Worm (Caenorhabditis elegans) whole organism, young adult: Measurements from ENCODE around the gene R07E4.1.

Experiments
- B0035.1 ChIP-seq: sonication (generic microtip); optimal IDR thresholded peaks from 2 replicates; lab custom pipeline; 2016; ENCODE audit warnings: missing genetic modification characterization, mild to moderate bottlenecking, missing compliant biosample characterization, missing genotype, missing genetic modification reagents
- B0261.1 ChIP-seq: sonication (generic microtip); optimal IDR thresholded peaks from 2 replicates; lab custom pipeline; 2016; ENCODE audit warnings: mild to moderate bottlenecking, missing genetic modification characterization, moderate library complexity, missing compliant biosample characterization
- B0336.3 ChIP-seq: fragments of 200-800 bp; sonication (Bioruptor generic); IDR thresholded peaks from 2 replicates; pipeline ENCODE4 v1.3.6; 2022; ENCODE audit warnings: missing genetic modification characterization, missing compliant biosample characterization
- F23B12.7 ChIP-seq: sonication (generic microtip); optimal IDR thresholded peaks from 2 replicates; lab custom pipeline; 2017; ENCODE audit warnings: missing genetic modification characterization, mild to moderate bottlenecking, missing compliant biosample characterization, antibody characterized with exemption, moderate library complexity; ENCODE audit not compliant: insufficient read depth
- F33H1.4 ChIP-seq: fragments of 200-800 bp; sonication (Bioruptor generic); IDR thresholded peaks from 2 replicates; pipeline ENCODE4 v1.3.6; 2022; ENCODE audit warnings: missing genetic modification reagents, missing genetic modification characterization, missing compliant biosample characterization
- F39B2.1 ChIP-seq: fragments of 200-800 bp; sonication (Bioruptor generic); IDR thresholded peaks from 2 replicates; pipeline ENCODE4 v1.3.6; 2022; ENCODE audit warnings: missing genetic modification reagents, missing genetic modification characterization, missing compliant biosample characterization
- K12H6.12 ChIP-seq: fragments of 200-800 bp; sonication (Bioruptor generic); optimal IDR thresholded peaks from 2 replicates; lab custom pipeline; 2018; ENCODE audit warnings: mild to moderate bottlenecking, missing genetic modification characterization, missing compliant biosample characterization
- T26A5.8 ChIP-seq: sonication (generic microtip); optimal IDR thresholded peaks from 2 replicates; lab custom pipeline; 2016; ENCODE audit warnings: missing genetic modification characterization, missing compliant biosample characterization
- ZK185.1 ChIP-seq: sonication (generic microtip); optimal IDR thresholded peaks from 2 replicates; lab custom pipeline; 2016; ENCODE audit warnings: mild to moderate bottlenecking, missing genetic modification characterization, missing compliant biosample characterization; ENCODE audit not compliant: poor library complexity, severe bottlenecking
- attf-5 ChIP-seq: fragments of 200-800 bp; sonication (Bioruptor generic); optimal IDR thresholded peaks from 2 replicates; lab custom pipeline; 2018; ENCODE audit warnings: mild to moderate bottlenecking, missing genetic modification characterization, missing compliant biosample characterization
- attf-6 ChIP-seq: fragments of 200-800 bp; sonication (Bioruptor generic); IDR thresholded peaks from 2 replicates; pipeline ENCODE4 v1.3.6; 2022; ENCODE audit warnings: missing genetic modification reagents, missing genetic modification characterization, missing compliant biosample characterization
- bed-1 ChIP-seq: fragments of 200-800 bp; sonication (Bioruptor generic); IDR thresholded peaks from 2 replicates; pipeline ENCODE4 v1.3.6; 2022; ENCODE audit warnings: missing genetic modification reagents, missing genetic modification characterization, missing compliant biosample characterization
- bed-2 ChIP-seq: fragments of 200-800 bp; sonication (Bioruptor generic); IDR thresholded peaks from 2 replicates; pipeline ENCODE4 v1.3.6; 2022; ENCODE audit warnings: missing genetic modification reagents, missing genetic modification characterization, missing compliant biosample characterization
- cebp-1 ChIP-seq, 2 experiments: fragments of 200-800 bp in 1 of 2; sonication (Bioruptor generic) in 1 of 2; sonication (generic microtip) in 1 of 2; IDR thresholded peaks in 1 of 2; optimal IDR thresholded peaks in 1 of 2; 2 replicates each; pipeline versions ENCODE4 v1.3.6 to Lab custom; 2017 to 2022; ENCODE audit warnings: missing compliant biosample characterization in 2 of 2, missing genetic modification characterization in 2 of 2, mild to moderate bottlenecking in 1 of 2, missing genetic modification reagents in 1 of 2, moderate library complexity in 1 of 2
- ceh-100 ChIP-seq: fragments of 200-800 bp; sonication (Bioruptor generic); IDR thresholded peaks from 2 replicates; pipeline ENCODE4 v1.3.6; 2022; ENCODE audit warnings: missing genetic modification reagents, missing genetic modification characterization, missing compliant biosample characterization
- ceh-79 ChIP-seq: sonication (generic microtip); optimal IDR thresholded peaks from 2 replicates; lab custom pipeline; 2017; ENCODE audit warnings: mild to moderate bottlenecking, missing genetic modification characterization, missing compliant biosample characterization
- chd-7 ChIP-seq: sonication (generic microtip); optimal IDR thresholded peaks from 2 replicates; lab custom pipeline; 2016; ENCODE audit warnings: mild to moderate bottlenecking, missing genetic modification characterization, moderate library complexity, missing compliant biosample characterization
- egl-44 ChIP-seq: fragments of 200-800 bp; sonication (Bioruptor generic); IDR thresholded peaks from 2 replicates; pipeline ENCODE4 v1.3.6; 2022; ENCODE audit warnings: missing genetic modification reagents, missing genetic modification characterization, missing compliant biosample characterization
- ets-4 ChIP-seq: fragments of 200-800 bp; sonication (Bioruptor generic); optimal IDR thresholded peaks from 2 replicates; lab custom pipeline; 2018; ENCODE audit warnings: mild to moderate bottlenecking, missing genetic modification characterization, missing compliant biosample characterization
- him-1 ChIP-seq: sonication (generic microtip); optimal IDR thresholded peaks from 2 replicates; lab custom pipeline; 2016; ENCODE audit warnings: missing genotype, missing genetic modification reagents, missing genetic modification characterization, missing compliant biosample characterization
- hlh-26 ChIP-seq: fragments of 200-800 bp; sonication (Bioruptor generic); conservative IDR thresholded peaks from 2 replicates; pipeline ENCODE4 v1.3.6; 2022; ENCODE audit warnings: missing genetic modification reagents, missing genetic modification characterization, missing compliant biosample characterization
- hmg-20 ChIP-seq: fragments of 200-800 bp; sonication (Bioruptor generic); IDR thresholded peaks from 2 replicates; pipeline ENCODE4 v1.3.6; 2022; ENCODE audit warnings: missing genetic modification reagents, missing genetic modification characterization, missing compliant biosample characterization
- lag-1 ChIP-seq: fragments of 200-800 bp; sonication (Bioruptor generic); IDR thresholded peaks from 2 replicates; pipeline ENCODE4 v1.3.6; 2022; ENCODE audit warnings: missing genetic modification reagents, missing genetic modification characterization, missing compliant biosample characterization
- lin-26 ChIP-seq: fragments of 200-800 bp; sonication (Bioruptor generic); IDR thresholded peaks from 2 replicates; pipeline ENCODE4 v1.3.6; 2022; ENCODE audit warnings: missing genetic modification reagents, missing genetic modification characterization, missing compliant biosample characterization
- lin-40 ChIP-seq: sonication (generic microtip); optimal IDR thresholded peaks from 2 replicates; lab custom pipeline; 2016; ENCODE audit warnings: missing genetic modification characterization, mild to moderate bottlenecking, missing compliant biosample characterization, missing genotype, missing genetic modification reagents
- madf-3 ChIP-seq: fragments of 200-800 bp; sonication (Bioruptor generic); IDR thresholded peaks from 2 replicates; pipeline ENCODE4 v1.3.6; 2022; ENCODE audit warnings: missing genetic modification reagents, missing genetic modification characterization, missing compliant biosample characterization
- madf-8 ChIP-seq: fragments of 200-800 bp; sonication (Bioruptor generic); conservative IDR thresholded peaks from 2 replicates; pipeline ENCODE4 v1.3.6; 2022; ENCODE audit warnings: missing genetic modification reagents, missing genetic modification characterization, missing compliant biosample characterization
- mcd-1 ChIP-seq: fragments of 200-800 bp; sonication (Bioruptor generic); IDR thresholded peaks from 2 replicates; pipeline ENCODE4 v1.3.6; 2022; ENCODE audit warnings: missing genetic modification reagents, missing genetic modification characterization, missing compliant biosample characterization
- mxl-1 ChIP-seq: sonication (generic microtip); optimal IDR thresholded peaks from 2 replicates; lab custom pipeline; 2016; ENCODE audit warnings: missing genetic modification characterization, missing compliant biosample characterization
- nhr-80 ChIP-seq: sonication (generic microtip); optimal IDR thresholded peaks from 2 replicates; lab custom pipeline; 2016; ENCODE audit warnings: missing genetic modification characterization, missing compliant biosample characterization
- pbrm-1 ChIP-seq: fragments of 200-800 bp; sonication (Bioruptor generic); IDR thresholded peaks from 2 replicates; pipeline ENCODE4 v1.3.6; 2022; ENCODE audit warnings: missing genetic modification reagents, missing genetic modification characterization, missing compliant biosample characterization
- pha-4 ChIP-seq: fragments of 150-350 bp; sonication (generic microtip); optimal IDR thresholded peaks from 2 replicates; lab custom pipeline; 2014; ENCODE audit warnings: missing biosample characterization, missing genetic modification reagents, missing genetic modification characterization
- repo-1 ChIP-seq: sonication (generic microtip); optimal IDR thresholded peaks from 2 replicates; lab custom pipeline; 2017; ENCODE audit warnings: mild to moderate bottlenecking, missing genetic modification characterization, missing compliant biosample characterization
- snpc-1.1 ChIP-seq: sonication (generic microtip); optimal IDR thresholded peaks from 2 replicates; lab custom pipeline; 2017; ENCODE audit warnings: missing genetic modification characterization, mild to moderate bottlenecking, missing compliant biosample characterization, antibody characterized with exemption, moderate library complexity, missing genotype, missing genetic modification reagents; ENCODE audit not compliant: insufficient read depth
- snpc-1.3 ChIP-seq: sonication (generic microtip); optimal IDR thresholded peaks from 2 replicates; lab custom pipeline; 2017; ENCODE audit warnings: missing genetic modification characterization, mild to moderate bottlenecking, missing compliant biosample characterization, antibody characterized with exemption, moderate library complexity, missing genotype, missing genetic modification reagents; ENCODE audit not compliant: insufficient read depth
- snpc-3.4 ChIP-seq: sonication (generic microtip); optimal IDR thresholded peaks from 2 replicates; lab custom pipeline; 2017; ENCODE audit warnings: missing genetic modification characterization, mild to moderate bottlenecking, missing compliant biosample characterization, antibody characterized with exemption, moderate library complexity, missing genotype, missing genetic modification reagents
- tbx-9 ChIP-seq: sonication (generic microtip); optimal IDR thresholded peaks from 2 replicates; lab custom pipeline; 2016; ENCODE audit warnings: borderline replicate concordance, missing genetic modification characterization, inconsistent platforms, missing compliant biosample characterization
- tlf-1 ChIP-seq: fragments of 200-800 bp; sonication (Bioruptor generic); optimal IDR thresholded peaks from 2 replicates; lab custom pipeline; 2018; ENCODE audit warnings: mild to moderate bottlenecking, missing genetic modification characterization, missing compliant biosample characterization
- zim-3 ChIP-seq: sonication (generic microtip); optimal IDR thresholded peaks from 2 replicates; lab custom pipeline; 2017; ENCODE audit warnings: mild to moderate bottlenecking, missing genetic modification characterization, moderate library complexity, missing compliant biosample characterization
- ztf-6 ChIP-seq: fragments of 200-800 bp; sonication (Bioruptor generic); IDR thresholded peaks from 2 replicates; pipeline ENCODE4 v1.3.6; 2022; ENCODE audit warnings: missing genetic modification reagents, missing genetic modification characterization, missing compliant biosample characterization

Gene R07E4.1

ce11 chrX:5944488-5944887 lies 14.4 kb upstream of the R07E4.1 start, which contains the start of gene acs-17:
Gene acs-17 (minus strand): TSS chrX:5944510.
- no peak for TF ChIP-seq repo-1 (tag; lab: Kevin White, UChicago)
- no peak for TF ChIP-seq zim-3 (tag; lab: Kevin White, UChicago)
- TF ChIP-seq ceh-79 (tag; lab: Kevin White, UChicago): no peak
- TF ChIP-seq lin-26 (GFP tag; lab: Robert Waterston, UW): no peak
- no peak for TF ChIP-seq tbx-9 (tag; lab: Kevin White, UChicago)
- no peak for TF ChIP-seq B0336.3
- no peak for TF ChIP-seq bed-1
- no peak for TF ChIP-seq B0261.1 (tag; lab: Kevin White, UChicago)
- TF ChIP-seq hlh-26 (GFP tag; lab: Robert Waterston, UW): no peak
- no peak for TF ChIP-seq lag-1
- TF ChIP-seq madf-8 (GFP tag; lab: Robert Waterston, UW): no peak
- no peak for TF ChIP-seq pbrm-1
- TF ChIP-seq ztf-6 (GFP tag; lab: Robert Waterston, UW): no peak
- no peak for TF ChIP-seq bed-2
- TF ChIP-seq snpc-3.4: no peak
- TF ChIP-seq tlf-1 (GFP tag; lab: Kevin White, UChicago): no peak

DNA sequence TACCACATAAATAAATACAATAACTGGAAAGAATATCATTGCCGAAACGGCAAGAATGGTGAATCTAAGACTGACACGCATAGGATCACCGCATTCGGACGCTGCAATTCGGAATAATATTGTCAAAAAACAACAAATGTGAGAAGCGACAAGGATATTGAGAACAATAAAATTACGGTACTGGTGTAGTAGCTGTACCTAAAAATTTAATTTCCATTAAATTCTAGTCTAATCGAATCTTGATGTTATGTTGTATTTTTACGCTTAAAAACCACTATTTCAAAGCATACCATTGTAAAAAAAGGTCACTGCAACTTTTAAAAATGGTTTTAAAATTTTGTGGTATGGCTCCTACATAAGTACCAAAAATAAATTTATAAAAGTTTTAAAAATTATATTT lies 10.1 kb upstream of the R07E4.1 start, which contains the start of gene mig-23:
mig-23 (minus strand) TSS at position 101 of the 400 bp plus-strand sequence.
- TF ChIP-seq F39B2.1 (GFP tag; lab: Robert Waterston, UW): no peak
- no peak for TF ChIP-seq ets-4 (GFP tag; lab: Kevin White, UChicago)
- no peak for TF ChIP-seq cebp-1 (GFP tag; IDR thresholded peaks at IDR 0.05; lab: Robert Waterston, UW)
- TF ChIP-seq cebp-1 (tag; optimal IDR thresholded peaks at IDR 0.05; lab: Kevin White, UChicago): no peak
- TF ChIP-seq K12H6.12: no peak
- TF ChIP-seq attf-5 (GFP tag; lab: Kevin White, UChicago): no peak
- no peak for TF ChIP-seq ceh-100 (GFP tag; lab: Robert Waterston, UW)
- TF ChIP-seq snpc-1.1: no peak
- TF ChIP-seq B0035.1 (tag; lab: Kevin White, UChicago): no peak
- no peak for TF ChIP-seq snpc-1.3
- no peak for TF ChIP-seq T26A5.8 (tag; lab: Kevin White, UChicago)
- TF ChIP-seq lin-40: no peak
- no peak for TF ChIP-seq him-1 (tag; lab: Kevin White, UChicago)
- no peak for TF ChIP-seq mxl-1 (tag; lab: Kevin White, UChicago)

ce11 chrX:5953174-5953573 lies 5.7 kb upstream of the R07E4.1 start, which contains the start of the genes R07E4.5 and R07E4.3:
Gene R07E4.5 (minus strand): TSS chrX:5953174.
Gene R07E4.3 (plus strand): TSS chrX:5953458.
- peak; percentile 93 for TF ChIP-seq mcd-1 (GFP tag; lab: Robert Waterston, UW)
- peak; percentile 26 for TF ChIP-seq ZK185.1 (tag; lab: Kevin White, UChicago)
- TF ChIP-seq chd-7 (tag; lab: Kevin White, UChicago): no peak
- TF ChIP-seq F33H1.4 (GFP tag; lab: Robert Waterston, UW): peak; percentile 72
- TF ChIP-seq pha-4: peak; percentile 31
- TF ChIP-seq attf-6 (GFP tag; lab: Robert Waterston, UW): no peak
- TF ChIP-seq madf-8 (GFP tag; lab: Robert Waterston, UW): no peak
- TF ChIP-seq F23B12.7 (tag; lab: Kevin White, UChicago): peak; percentile 1
- TF ChIP-seq nhr-80 (tag; lab: Kevin White, UChicago): peak; percentile 38
- no peak for TF ChIP-seq egl-44 (GFP tag; lab: Robert Waterston, UW)
- TF ChIP-seq him-1 (tag; lab: Kevin White, UChicago): no peak
- no peak for TF ChIP-seq hmg-20
- peak; percentile 31 for TF ChIP-seq attf-5 (GFP tag; lab: Kevin White, UChicago)
- TF ChIP-seq madf-3 (GFP tag; lab: Robert Waterston, UW): no peak
